Worm (Caenorhabditis elegans): ENCODE measurements around the gene vps-26.

Gene vps-26

ce11 chrIV:9367852-9368627 lies 26.4 kb upstream of the vps-26 start (continued):
- TF ChIP-seq lin-39 (tag; optimal IDR thresholded peaks at IDR 0.05) (no peak), pha-4 (tag; optimal IDR thresholded peaks at IDR 0.05) (peak; percentile 90), nhr-77 (tag; optimal IDR thresholded peaks at IDR 0.05) (no peak), mdl-1 (tag; optimal IDR thresholded peaks at IDR 0.05) (no peak)

DNA sequence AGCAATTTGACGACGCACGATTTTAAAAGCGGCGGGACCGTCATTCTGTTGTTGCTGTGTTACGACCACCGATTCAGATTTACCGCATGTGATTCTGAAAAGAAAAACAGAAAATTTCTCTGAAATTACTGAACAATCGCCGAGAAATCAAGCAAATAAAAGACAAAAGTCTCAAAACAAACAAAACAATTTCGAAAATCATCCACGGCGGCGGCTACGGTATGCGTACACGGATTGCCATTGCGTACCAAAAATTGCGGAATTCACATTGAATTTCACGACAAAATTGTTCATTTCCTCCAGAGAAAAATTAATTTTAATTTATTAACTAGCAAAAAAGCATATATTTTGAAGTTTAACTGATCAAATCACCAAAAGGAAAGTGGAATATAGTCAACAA lies 24.8 kb upstream of the vps-26 start, which contains the start of gene pezo-1:
TSS of gene pezo-1 (minus strand) at position 101 of the 400 bp plus-strand sequence.
- no peak for TF ChIP-seq pha-4 (tag; optimal IDR thresholded peaks at IDR 0.05)
- TF ChIP-seq ztf-11 (tag; optimal IDR thresholded peaks at IDR 0.05), result no peak
- TF ChIP-seq ceh-82 (tag; optimal IDR thresholded peaks at IDR 0.05), result no peak
- no peak for TF ChIP-seq ztf-4 (tag; optimal IDR thresholded peaks at IDR 0.05)
- TF ChIP-seq nhr-237 (tag; optimal IDR thresholded peaks at IDR 0.05), result no peak

- TF ChIP-seq nhr-12 (tag; optimal IDR thresholded peaks at IDR 0.05), result no peak
- TF ChIP-seq unc-62 (GFP tag; optimal IDR thresholded peaks at IDR 0.05), result no peak
- TF ChIP-seq egl-27 (tag; optimal IDR thresholded peaks at IDR 0.05), result no peak
- TF ChIP-seq fkh-2 (tag; optimal IDR thresholded peaks at IDR 0.05), result no peak
- TF ChIP-seq pqm-1 (tag; optimal IDR thresholded peaks at IDR 0.05), result no peak
Measured at ce11 chrIV:9353728-9354127, 12.1 kb upstream of the vps-26 start.

DNA sequence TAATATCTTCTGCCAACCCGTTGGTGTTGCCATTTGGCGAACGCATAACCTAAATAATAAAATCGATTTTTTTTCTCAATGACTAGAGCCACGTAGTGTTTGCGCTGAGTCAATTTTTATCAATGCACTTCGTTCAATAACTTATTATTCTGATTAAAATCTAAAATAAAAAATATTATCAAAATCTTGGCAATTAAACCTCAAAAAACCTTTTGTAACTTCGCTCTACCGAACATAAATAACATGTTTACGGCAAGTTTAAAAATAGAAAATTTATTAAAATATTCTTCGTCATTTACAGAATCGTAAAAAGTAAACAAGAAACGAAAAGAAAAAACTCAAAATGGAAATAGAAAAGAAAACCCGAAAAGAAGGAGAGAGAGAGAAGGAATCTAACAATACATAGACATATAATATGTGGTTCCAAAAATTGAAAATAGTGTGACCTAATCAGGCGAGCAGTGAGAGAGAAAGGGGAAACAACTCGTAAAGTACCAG lies 1.6 kb upstream of the vps-26 start, which contains the start of gene pigc-1:
TSS of gene pigc-1 (minus strand) at position 51 of the 498 bp plus-strand sequence.
- TF ChIP-seq hmg-11 (tag; optimal IDR thresholded peaks at IDR 0.05) (no peak), jun-1 (tag; optimal IDR thresholded peaks at IDR 0.05) (no peak), pha-4 (tag; optimal IDR thresholded peaks at IDR 0.05) (peak; percentile 80), nfya-1 (tag; optimal IDR thresholded peaks at IDR 0.05; ENCODE audit: insufficient read depth) (no peak)

DNA sequence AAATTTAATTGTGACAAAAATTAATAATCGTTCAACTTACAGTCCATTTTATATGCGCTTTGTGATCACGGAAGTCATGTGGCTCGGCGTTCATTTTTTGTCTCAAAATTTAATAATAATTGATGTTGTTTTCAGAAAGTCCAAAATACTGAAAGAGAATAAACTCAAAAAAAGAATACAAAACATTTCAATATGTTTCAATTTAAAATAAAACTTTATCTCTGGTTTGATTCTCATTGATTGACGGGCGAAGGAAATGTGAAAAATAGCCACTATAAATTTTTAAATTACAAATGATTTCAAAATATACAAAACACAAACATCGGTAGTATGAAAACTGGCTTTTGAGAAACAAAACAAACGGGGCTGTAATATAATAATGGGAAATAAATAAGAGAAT lies 2.4 kb downstream of the vps-26 start, which contains the start of gene T20D3.6:
TSS of gene T20D3.6 (minus strand) at position 101 of the 400 bp plus-strand sequence.
- TF ChIP-seq ceh-9 (tag; optimal IDR thresholded peaks at IDR 0.05), result no peak
- no peak for TF ChIP-seq snpc-4 (tag; optimal IDR thresholded peaks at IDR 0.05)
- no peak for TF ChIP-seq skn-1 (tag; optimal IDR thresholded peaks at IDR 0.05)
- no peak for TF ChIP-seq elt-2 (tag; optimal IDR thresholded peaks at IDR 0.05)
- no peak for TF ChIP-seq nhr-43 (tag; optimal IDR thresholded peaks at IDR 0.05; ENCODE audit: poor library complexity, severe bottlenecking)
- no peak for TF ChIP-seq elt-3 (tag; optimal IDR thresholded peaks at IDR 0.05)
- TF ChIP-seq ZK546.5 (tag; optimal IDR thresholded peaks at IDR 0.05), result no peak
- no peak for TF ChIP-seq eor-1 (tag; optimal IDR thresholded peaks at IDR 0.05)
- TF ChIP-seq lin-39 (tag; optimal IDR thresholded peaks at IDR 0.05), result no peak
- no peak for TF ChIP-seq lin-15B (tag; optimal IDR thresholded peaks at IDR 0.05)

DNA sequence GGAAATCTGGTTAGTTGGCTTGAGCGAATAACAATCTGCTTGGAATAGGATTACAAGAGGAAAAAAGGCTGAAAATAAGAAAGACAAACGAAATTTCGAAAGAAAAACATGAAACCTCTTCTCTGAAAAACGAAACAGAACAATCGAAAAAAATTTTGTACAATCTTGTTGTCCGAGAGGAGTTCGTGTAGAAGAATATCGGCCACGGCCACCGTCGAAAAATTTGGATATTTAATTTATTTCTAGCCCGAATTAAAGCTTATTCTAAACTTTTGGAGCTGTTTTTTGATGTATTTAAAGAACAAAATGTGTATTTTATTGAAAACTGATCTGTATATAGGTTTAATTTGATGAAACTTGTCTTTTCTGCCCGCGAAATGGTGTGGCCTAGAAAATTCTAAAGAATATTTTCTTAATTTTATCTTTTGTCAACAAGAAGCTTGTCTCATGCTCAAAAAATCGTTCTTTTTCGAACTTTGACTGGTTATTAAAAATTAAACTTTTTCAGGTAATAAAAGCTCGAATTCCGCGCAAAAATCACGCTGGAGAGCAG lies 5.0 kb downstream of the vps-26 start, which contains the start of gene T20D3.5:
TSS of gene T20D3.5 (plus strand) at position 503 of the 553 bp plus-strand sequence.
- TF ChIP-seq eor-1 (tag; optimal IDR thresholded peaks at IDR 0.05), result no peak
- TF ChIP-seq elt-2 (tag; optimal IDR thresholded peaks at IDR 0.05), result no peak
- TF ChIP-seq ama-1 (optimal IDR thresholded peaks at IDR 0.05), result no peak
- no peak for TF ChIP-seq R02D3.7 (tag; optimal IDR thresholded peaks at IDR 0.05)

ce11 chrIV:9335552-9336251 lies 5.9 kb downstream of the vps-26 start, which contains the start of the genes coa-4 and T20D3.14:
Gene coa-4 (minus strand): TSS chrIV:9335602.
Gene T20D3.14 (minus strand): TSS chrIV:9335909.
- TF ChIP-seq ceh-82 (tag; optimal IDR thresholded peaks at IDR 0.05) (no peak), elt-2 (tag; optimal IDR thresholded peaks at IDR 0.05) (peak; percentile 75), nfya-1 (tag; optimal IDR thresholded peaks at IDR 0.05; ENCODE audit: insufficient read depth) (peak; percentile 61), egl-5 (tag; optimal IDR thresholded peaks at IDR 0.05) (no peak), fkh-2 (tag; optimal IDR thresholded peaks at IDR 0.05) (no peak), ceh-9 (tag; optimal IDR thresholded peaks at IDR 0.05) (no peak), hmg-11 (tag; optimal IDR thresholded peaks at IDR 0.05) (peak; percentile 2), nhr-28 (tag; optimal IDR thresholded peaks at IDR 0.05) (no peak), lin-15B (tag; optimal IDR thresholded peaks at IDR 0.05) (peak; percentile 25), unc-62 (GFP tag; optimal IDR thresholded peaks at IDR 0.05) (no peak), snpc-4 (tag; optimal IDR thresholded peaks at IDR 0.05) (peak; percentile 27), pha-4 (tag; optimal IDR thresholded peaks at IDR 0.05) (peak; percentile 80)
